Worm (Caenorhabditis elegans): ENCODE measurements around the gene fbxa-82.
"Not testable (repeated sequence)": the region's sequence is repeated elsewhere in the genome, so short reads cannot be mapped to it uniquely, and the experiment has no call there.

Gene fbxa-82

ce11 chrV:15048107-15048506 is 4.2 kb downstream of the fbxa-82 start, which contains the start of gene sdc-3:
Gene sdc-3, minus strand, starts transcription at chrV:15048207.
- TF ChIP-seq dpl-1 (GFP tag; optimal IDR thresholded peaks at IDR 0.05) = peak in 2 of 3 experiments; percentile 14 to 46
- peak; percentile 1 to 39 for TF ChIP-seq efl-1 (optimal IDR thresholded peaks at IDR 0.05)
- TF ChIP-seq efl-1 (GFP tag; optimal IDR thresholded peaks at IDR 0.05 in 1 of 2) = peak in 1 of 2 experiments; percentile 29
- peak; percentile 47 for TF ChIP-seq nhr-85 (tag)
- no peak for TF ChIP-seq isw-1 (GFP tag; IDR thresholded peaks at IDR 0.05)

DNA sequence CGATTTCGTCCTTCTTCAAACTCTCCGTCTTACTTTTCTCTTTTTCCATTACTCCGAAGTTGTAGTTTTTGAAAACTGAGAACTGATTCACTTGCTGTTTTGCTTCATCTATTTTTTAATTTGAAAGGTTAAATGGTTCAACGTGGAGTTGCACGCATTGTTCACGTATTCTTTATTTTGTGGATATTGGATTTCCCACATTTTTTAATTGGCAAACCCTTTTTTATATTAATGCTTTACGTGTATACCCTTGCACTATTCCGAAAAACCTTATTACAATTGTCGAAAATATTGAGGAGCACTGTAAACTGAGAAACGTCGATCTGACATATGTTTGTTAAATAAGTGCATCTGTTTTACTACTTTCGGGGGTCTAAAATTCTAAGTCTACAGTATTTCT is 15.6 kb downstream of the fbxa-82 start, which contains the start of gene melo-3:
TSS of gene melo-3 (minus strand) at position 101 of the 400 bp plus-strand sequence.
- not testable (repeated sequence) for TF ChIP-seq ces-1 (GFP tag; optimal IDR thresholded peaks at IDR 0.05); lin-35 (GFP tag; optimal IDR thresholded peaks at IDR 0.05); rnt-1 (tag; optimal IDR thresholded peaks at IDR 0.05)

ce11 chrV:15031373-15031772 is 21.0 kb downstream of the fbxa-82 start, which contains the start of gene cng-1:
Gene cng-1, minus strand, starts transcription at chrV:15031473.
- not testable (repeated sequence) for TF ChIP-seq jun-1 (tag; optimal IDR thresholded peaks at IDR 0.05); snu-23 (GFP tag; optimal IDR thresholded peaks at IDR 0.05); unc-98 (GFP tag; IDR thresholded peaks at IDR 0.05)

- no peak for TF ChIP-seq ama-1 (optimal IDR thresholded peaks at IDR 0.05)
- TF ChIP-seq pqm-1 (tag; optimal IDR thresholded peaks at IDR 0.05) = no peak
- TF ChIP-seq lsy-2 (tag; optimal IDR thresholded peaks at IDR 0.05) = no peak
- peak; percentile 69 for TF ChIP-seq nhr-19 (GFP tag; conservative IDR thresholded peaks at IDR 0.05)
- TF ChIP-seq zag-1 (tag; optimal IDR thresholded peaks at IDR 0.05) = no peak
- no peak for TF ChIP-seq sptf-1 (tag; optimal IDR thresholded peaks at IDR 0.05)
- TF ChIP-seq unc-30 (tag; optimal IDR thresholded peaks at IDR 0.05) = no peak
- no peak for TF ChIP-seq mep-1 (tag; optimal IDR thresholded peaks at IDR 0.05)
- no peak for TF ChIP-seq hlh-4 (tag; optimal IDR thresholded peaks at IDR 0.05)
- peak; percentile 22 for TF ChIP-seq rnt-1 (tag; optimal IDR thresholded peaks at IDR 0.05)
- no peak for TF ChIP-seq egl-13 (tag; optimal IDR thresholded peaks at IDR 0.05)
- TF ChIP-seq isw-1 (GFP tag; IDR thresholded peaks at IDR 0.05) = no peak
- TF ChIP-seq nhr-12 (tag; optimal IDR thresholded peaks at IDR 0.05) = no peak
- TF ChIP-seq ces-1 (GFP tag; optimal IDR thresholded peaks at IDR 0.05) = no peak
- TF ChIP-seq skn-1 (tag; optimal IDR thresholded peaks at IDR 0.05) = no peak
- TF ChIP-seq C34B4.2 (tag; optimal IDR thresholded peaks at IDR 0.05) = no peak
- no peak for TF ChIP-seq aha-1 (tag; optimal IDR thresholded peaks at IDR 0.05)
- no peak for TF ChIP-seq F16B12.6 (tag; optimal IDR thresholded peaks at IDR 0.05)
- peak in 1 of 2 experiments; percentile 22 for TF ChIP-seq efl-1 (optimal IDR thresholded peaks at IDR 0.05)
- TF ChIP-seq efl-1 (GFP tag; optimal IDR thresholded peaks at IDR 0.05 in 1 of 2) = no peak
- no peak for TF ChIP-seq lin-14 (GFP tag; optimal IDR thresholded peaks at IDR 0.05)
- TF ChIP-seq mef-2 (tag; optimal IDR thresholded peaks at IDR 0.05) = no peak
- no peak for TF ChIP-seq fos-1 (tag; optimal IDR thresholded peaks at IDR 0.05)
- peak in 1 of 3 experiments; percentile 12 for TF ChIP-seq dpl-1 (GFP tag; optimal IDR thresholded peaks at IDR 0.05)
- no peak for TF ChIP-seq ceh-8 (GFP tag; optimal IDR thresholded peaks at IDR 0.05)
- TF ChIP-seq nhr-20 (tag; optimal IDR thresholded peaks at IDR 0.05) = peak; percentile 35
- peak; percentile 77 for TF ChIP-seq nhr-90 (tag; optimal IDR thresholded peaks at IDR 0.05; ENCODE audit: poor library complexity)
- no peak for TF ChIP-seq ceh-90 (tag; optimal IDR thresholded peaks at IDR 0.05)
- no peak for TF ChIP-seq efl-3 (GFP tag; optimal IDR thresholded peaks at IDR 0.05)
- no peak for TF ChIP-seq lin-15B (tag; optimal IDR thresholded peaks at IDR 0.05)
- TF ChIP-seq Y116A8C.19 (tag; optimal IDR thresholded peaks at IDR 0.05; ENCODE audit: borderline replicate concordance) = no peak
- TF ChIP-seq ets-5 (GFP tag; IDR thresholded peaks at IDR 0.05) = no peak
- TF ChIP-seq C04F5.9 (tag; optimal IDR thresholded peaks at IDR 0.05) = no peak
- TF ChIP-seq grh-1 (GFP tag; IDR thresholded peaks at IDR 0.05) = peak; percentile 49; the same call in 1 of the 2 replicates
- no peak for TF ChIP-seq nhr-28 (tag; optimal IDR thresholded peaks at IDR 0.05)
- no peak for TF ChIP-seq sup-37 (GFP tag; optimal IDR thresholded peaks at IDR 0.05)
- no peak for TF ChIP-seq nhr-71 (tag; optimal IDR thresholded peaks at IDR 0.05)
- TF ChIP-seq lin-13 (GFP tag; optimal IDR thresholded peaks at IDR 0.05) = no peak
- TF ChIP-seq elt-3 (tag; optimal IDR thresholded peaks at IDR 0.05) = no peak
- TF ChIP-seq sox-4 (tag; optimal IDR thresholded peaks at IDR 0.05) = no peak
- peak; percentile 97 for TF ChIP-seq snpc-4 (tag; optimal IDR thresholded peaks at IDR 0.05)
These were observed 23.3 kb downstream of the fbxa-82 start, which contains the start of gene F14H8.8 for ce11 chrV:15028896-15029519. Gene F14H8.8, plus strand, starts transcription at chrV:15029469.

Measured in whole organism, L1 larva.